Fruit fly (Drosophila melanogaster): ENCODE measurements around the gene CG32107.

Gene CG32107

DNA sequence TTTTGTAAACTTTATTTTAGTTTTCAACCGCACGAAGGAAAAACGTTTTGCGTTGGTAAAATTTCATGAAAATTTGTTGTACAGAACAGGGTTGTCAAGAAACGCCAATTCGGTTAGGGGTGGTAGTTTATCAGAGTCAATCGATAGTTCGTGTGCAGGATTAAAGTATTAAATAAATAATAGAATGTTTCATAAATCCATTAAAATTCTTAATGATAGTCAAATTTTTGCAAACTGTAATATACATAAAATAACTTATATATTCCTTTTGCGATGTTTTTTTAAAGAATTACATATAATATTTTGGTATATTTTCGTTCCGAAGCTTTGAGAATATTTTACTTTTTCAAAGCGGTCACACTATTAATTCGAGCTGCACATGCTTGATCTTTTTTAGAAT is 47.2 kb downstream of the CG32107 start, which contains the start of the genes Sf3a2 and CG42588 (continued):
- TF ChIP-seq CG8765 (GFP tag; IDR thresholded peaks at IDR 0.05) (no peak), Taf1 (GFP tag; IDR thresholded peaks at IDR 0.05) (no peak), Dll (GFP tag; IDR thresholded peaks at IDR 0.05; ENCODE audit: partially characterized antibody) (peak; percentile 93), slou (GFP tag; optimal IDR thresholded peaks at IDR 0.05) (peak; percentile 36), CG12219 (GFP tag; optimal IDR thresholded peaks at IDR 0.05) (no peak), crp (GFP tag; optimal IDR thresholded peaks at IDR 0.05) (peak in 1 of 2 experiments; percentile 27), CG4282 (GFP tag; optimal IDR thresholded peaks at IDR 0.05) (no peak), onecut (GFP tag; IDR thresholded peaks at IDR 0.05) (no peak), Nf-YA (GFP tag; IDR thresholded peaks at IDR 0.05) (no peak), CG7987 (GFP tag; optimal IDR thresholded peaks at IDR 0.05) (no peak), Antp (GFP tag; optimal IDR thresholded peaks at IDR 0.05) (no peak), jigr1 (GFP tag; IDR thresholded peaks at IDR 0.05) (peak; percentile 55; the same call in 1 of the 3 replicates), Blimp-1 (GFP tag; optimal IDR thresholded peaks at IDR 0.05) (peak; percentile 59), CG33213 (GFP tag; optimal IDR thresholded peaks at IDR 0.05) (no peak), Dref (GFP tag; IDR thresholded peaks at IDR 0.05) (peak; percentile 61), pan (optimal IDR thresholded peaks at IDR 0.05) (no peak), pan (GFP tag; optimal IDR thresholded peaks at IDR 0.05 in 1 of 2, IDR thresholded peaks at IDR 0.05 in 1 of 2) (peak in 1 of 2 experiments; percentile 78), CG1647 (GFP tag; optimal IDR thresholded peaks at IDR 0.05) (no peak), CHES-1-like (GFP tag; optimal IDR thresholded peaks at IDR 0.05) (no peak), Atf-2 (GFP tag; optimal IDR thresholded peaks at IDR 0.05) (no peak), vfl (GFP tag; optimal IDR thresholded peaks at IDR 0.05) (no peak), Max (GFP tag; optimal IDR thresholded peaks at IDR 0.05) (peak; percentile 73), Bgb (GFP tag; IDR thresholded peaks at IDR 0.05; ENCODE audit: partially characterized antibody) (peak; percentile 77), pum (GFP tag; optimal IDR thresholded peaks at IDR 0.05) (peak; percentile 2), fru (optimal IDR thresholded peaks at IDR 0.05) (no peak), CG2678 (tag; optimal IDR thresholded peaks at IDR 0.05) (no peak), Deaf1 (tag; optimal IDR thresholded peaks at IDR 0.05) (no peak), gcm2 (GFP tag; optimal IDR thresholded peaks at IDR 0.05) (no peak), Ada2b (GFP tag; IDR thresholded peaks at IDR 0.05) (peak; percentile 58), CG8388 (GFP tag; optimal IDR thresholded peaks at IDR 0.05) (peak; percentile 35), D19B (GFP tag; optimal IDR thresholded peaks at IDR 0.05) (no peak), CG42726 (GFP tag; IDR thresholded peaks at IDR 0.05; ENCODE audit: partially characterized antibody) (peak; percentile 39; the same call in 1 of the 2 replicates), BtbVII (GFP tag; optimal IDR thresholded peaks at IDR 0.05) (no peak), hth (optimal IDR thresholded peaks at IDR 0.05) (no peak), slbo (GFP tag; IDR thresholded peaks at IDR 0.05) (peak; percentile 94), ro (GFP tag; IDR thresholded peaks at IDR 0.05) (no peak), CG4360 (GFP tag; IDR thresholded peaks at IDR 0.05) (peak; percentile 62), CG3065 (GFP tag; optimal IDR thresholded peaks at IDR 0.05) (no peak), CG34376 (GFP tag; optimal IDR thresholded peaks at IDR 0.05) (no peak), H2.0 (GFP tag; IDR thresholded peaks at IDR 0.05) (peak; percentile 64), Dek (tag; optimal IDR thresholded peaks at IDR 0.05) (peak; percentile 30), ERR (GFP tag; optimal IDR thresholded peaks at IDR 0.05) (no peak), fd102C (GFP tag; optimal IDR thresholded peaks at IDR 0.05) (no peak), CG3407 (GFP tag; optimal IDR thresholded peaks at IDR 0.05) (no peak), CG2116 (GFP tag; optimal IDR thresholded peaks at IDR 0.05) (peak; percentile 83), nom (GFP tag; optimal IDR thresholded peaks at IDR 0.05) (no peak), chif (GFP tag; optimal IDR thresholded peaks at IDR 0.05) (peak in 1 of 2 experiments; percentile 9), CG7271 (tag; optimal IDR thresholded peaks at IDR 0.05) (no peak), slp2 (GFP tag; optimal IDR thresholded peaks at IDR 0.05) (no peak), Dfd (GFP tag; optimal IDR thresholded peaks at IDR 0.05) (no peak), mld (GFP tag; IDR thresholded peaks at IDR 0.05; ENCODE audit: partially characterized antibody) (no peak), jing (GFP tag; optimal IDR thresholded peaks at IDR 0.05) (no peak)
